Worm (Caenorhabditis elegans) whole organism, L3 larva: ENCODE measurements around the gene T02D1.4.

ENCODE experiments used
- R02D3.7 ChIP-seq: fragments of 150-350 bp; optimal IDR thresholded peaks from 2 replicates; lab custom pipeline; 2014; ENCODE audit warnings: missing biosample characterization, missing genetic modification characterization
- aly-2 ChIP-seq: fragments of 150-350 bp; optimal IDR thresholded peaks from 2 replicates; lab custom pipeline; 2014; ENCODE audit warnings: missing biosample characterization, missing genetic modification characterization
- ama-1 ChIP-seq: fragments of 150-350 bp; optimal IDR thresholded peaks from 2 replicates; lab custom pipeline; 2018
- ceh-16 ChIP-seq: sonication (generic microtip); optimal IDR thresholded peaks from 2 replicates; lab custom pipeline; 2017; ENCODE audit warnings: missing biosample characterization, missing genetic modification characterization
- ceh-28 ChIP-seq: fragments of 150-350 bp; optimal IDR thresholded peaks from 2 replicates; lab custom pipeline; 2014; ENCODE audit warnings: missing biosample characterization, missing genetic modification reagents, missing genetic modification characterization
- ceh-82 ChIP-seq: fragments of 150-350 bp; optimal IDR thresholded peaks from 2 replicates; lab custom pipeline; 2014; ENCODE audit warnings: missing biosample characterization, missing genetic modification characterization
- ceh-9 ChIP-seq: sonication (generic microtip); optimal IDR thresholded peaks from 2 replicates; lab custom pipeline; 2018; ENCODE audit warnings: missing biosample characterization, missing genetic modification characterization
- egl-5 ChIP-seq: fragments of 150-350 bp; optimal IDR thresholded peaks from 2 replicates; lab custom pipeline; 2017; ENCODE audit warnings: missing biosample characterization, missing genetic modification reagents, missing genetic modification characterization, inconsistent platforms
- elt-1 ChIP-seq: fragments of 150-350 bp; optimal IDR thresholded peaks from 2 replicates; lab custom pipeline; 2014; ENCODE audit warnings: missing biosample characterization, missing genetic modification characterization
- elt-2 ChIP-seq: sonication (generic microtip); optimal IDR thresholded peaks from 2 replicates; lab custom pipeline; 2016; ENCODE audit warnings: missing genetic modification reagents, mild to moderate bottlenecking, missing genetic modification characterization, missing compliant biosample characterization
- elt-3 ChIP-seq, 3 experiments: fragments of 150-350 bp in 1 of 3; sonication (generic microtip) in 2 of 3; optimal IDR thresholded peaks; 2 replicates in 2 of 3; 4 replicates in 1 of 3; lab custom pipeline; 2014 to 2017; ENCODE audit warnings: missing biosample characterization in 3 of 3, missing genetic modification characterization in 3 of 3
- fkh-10 ChIP-seq: sonication (generic microtip); optimal IDR thresholded peaks from 2 replicates; lab custom pipeline; 2017; ENCODE audit warnings: missing biosample characterization, missing genetic modification reagents, missing genetic modification characterization
- fkh-2 ChIP-seq: fragments of 150-350 bp; optimal IDR thresholded peaks from 2 replicates; lab custom pipeline; 2014; ENCODE audit warnings: missing biosample characterization, missing genetic modification reagents, missing genetic modification characterization
- fos-1 ChIP-seq: fragments of 150-350 bp; optimal IDR thresholded peaks from 2 replicates; lab custom pipeline; 2014; ENCODE audit warnings: missing biosample characterization, missing genetic modification characterization
- lin-39 ChIP-seq: fragments of 150-350 bp; optimal IDR thresholded peaks from 2 replicates; lab custom pipeline; 2018; ENCODE audit warnings: missing biosample characterization, missing genetic modification reagents, missing genetic modification characterization
- lsy-12 ChIP-seq: sonication (generic microtip); optimal IDR thresholded peaks from 2 replicates; lab custom pipeline; 2016; ENCODE audit warnings: mild to moderate bottlenecking, missing genetic modification characterization, missing compliant biosample characterization
- mml-1 ChIP-seq: fragments of 150-350 bp; sonication (generic microtip); optimal IDR thresholded peaks from 3 replicates; lab custom pipeline; 2014; ENCODE audit warnings: missing biosample characterization, missing genetic modification characterization
- nfya-1 ChIP-seq: sonication (generic microtip); optimal IDR thresholded peaks from 2 replicates; lab custom pipeline; 2017; ENCODE audit warnings: missing genetic modification characterization, mild to moderate bottlenecking, missing compliant biosample characterization, antibody characterized with exemption, moderate library complexity; ENCODE audit not compliant: insufficient read depth
- nhr-11 ChIP-seq: fragments of 150-350 bp; optimal IDR thresholded peaks from 2 replicates; lab custom pipeline; 2014; ENCODE audit warnings: missing biosample characterization, missing genetic modification characterization
- nhr-23 ChIP-seq: fragments of 150-350 bp; optimal IDR thresholded peaks from 2 replicates; lab custom pipeline; 2014; ENCODE audit warnings: missing biosample characterization, missing genetic modification reagents, missing genetic modification characterization
- nhr-237 ChIP-seq: fragments of 150-350 bp; optimal IDR thresholded peaks from 2 replicates; lab custom pipeline; 2014; ENCODE audit warnings: missing biosample characterization, missing genetic modification characterization
- nhr-25 ChIP-seq: sonication (generic microtip); optimal IDR thresholded peaks from 2 replicates; lab custom pipeline; 2017; ENCODE audit warnings: missing biosample characterization, missing genetic modification characterization
- nhr-28 ChIP-seq: fragments of 150-350 bp; optimal IDR thresholded peaks from 2 replicates; lab custom pipeline; 2014; ENCODE audit warnings: missing biosample characterization, missing genetic modification characterization
- nhr-43 ChIP-seq: sonication (generic microtip); optimal IDR thresholded peaks from 2 replicates; lab custom pipeline; 2016; ENCODE audit warnings: mild to moderate bottlenecking, missing genetic modification characterization, missing compliant biosample characterization; ENCODE audit not compliant: poor library complexity, severe bottlenecking
- nhr-67 ChIP-seq: fragments of 150-350 bp; optimal IDR thresholded peaks from 2 replicates; lab custom pipeline; 2014; ENCODE audit warnings: missing biosample characterization, missing genetic modification characterization
- nhr-77 ChIP-seq: fragments of 150-350 bp; optimal IDR thresholded peaks from 2 replicates; lab custom pipeline; 2014; ENCODE audit warnings: missing biosample characterization, missing genetic modification characterization
- pha-4 ChIP-seq: fragments of 150-350 bp; optimal IDR thresholded peaks from 2 replicates; lab custom pipeline; 2014; ENCODE audit warnings: missing biosample characterization, missing genetic modification reagents, missing genetic modification characterization
- pqm-1 ChIP-seq: fragments of 150-350 bp; optimal IDR thresholded peaks from 2 replicates; lab custom pipeline; 2017; ENCODE audit warnings: missing biosample characterization, missing genetic modification characterization, inconsistent platforms
- skn-1 ChIP-seq: fragments of 150-350 bp; optimal IDR thresholded peaks from 2 replicates; lab custom pipeline; 2014; ENCODE audit warnings: missing biosample characterization, missing genetic modification characterization
- tbx-2 ChIP-seq: sonication (generic microtip); optimal IDR thresholded peaks from 2 replicates; lab custom pipeline; 2016; ENCODE audit warnings: mild to moderate bottlenecking, missing genetic modification characterization, missing compliant biosample characterization
- unc-39 ChIP-seq: sonication (generic microtip); optimal IDR thresholded peaks from 4 replicates; lab custom pipeline; 2017; ENCODE audit warnings: missing biosample characterization, missing genetic modification characterization
- unc-62 ChIP-seq: fragments of 150-350 bp; sonication (generic microtip); optimal IDR thresholded peaks from 4 replicates; lab custom pipeline; 2014; ENCODE audit warnings: missing biosample characterization, missing genetic modification reagents, missing genetic modification characterization
- zag-1 ChIP-seq: fragments of 150-350 bp; optimal IDR thresholded peaks from 2 replicates; lab custom pipeline; 2014; ENCODE audit warnings: missing biosample characterization, missing genetic modification characterization
- ztf-11 ChIP-seq: fragments of 150-350 bp; optimal IDR thresholded peaks from 2 replicates; lab custom pipeline; 2014; ENCODE audit warnings: missing biosample characterization, missing genetic modification characterization

The T02D1.4 gene

ce11 chrIV:17432223-17432826, 32.8 kb downstream of the T02D1.4 start:
- peak; percentile 5 for TF ChIP-seq pha-4 (tag; lab: Kevin White, UChicago)
- no peak for TF ChIP-seq fos-1 (tag; lab: Kevin White, UChicago)
- peak; percentile 41 for TF ChIP-seq pqm-1 (tag; lab: Kevin White, UChicago)
- TF ChIP-seq elt-2: peak; percentile 55

- TF ChIP-seq nhr-43 (no peak), aly-2 (tag; lab: Kevin White, UChicago) (no peak), elt-1 (tag; lab: Kevin White, UChicago) (no peak), ceh-28 (tag; lab: Kevin White, UChicago) (no peak), elt-3 (tag; optimal IDR thresholded peaks at IDR 0.05; lab: Kevin White, UChicago) (no peak), nhr-11 (no peak), mml-1 (tag; lab: Kevin White, UChicago) (no peak), ceh-16 (no peak), zag-1 (tag; lab: Kevin White, UChicago) (no peak), nhr-23 (tag; lab: Kevin White, UChicago) (no peak), ceh-9 (tag; lab: Kevin White, UChicago) (no peak), nhr-25 (tag; lab: Kevin White, UChicago) (no peak), ceh-82 (no peak), tbx-2 (tag; lab: Kevin White, UChicago) (no peak), nhr-67 (tag; lab: Kevin White, UChicago) (no peak), fkh-10 (GFP tag; lab: Kevin White, UChicago) (no peak), ztf-11 (tag; lab: Kevin White, UChicago) (no peak), egl-5 (tag; lab: Kevin White, UChicago) (no peak), pha-4 (tag; lab: Kevin White, UChicago) (no peak), fos-1 (tag; lab: Kevin White, UChicago) (no peak)
These were observed 35.7 kb downstream of the T02D1.4 start for ce11 chrIV:17435228-17435627.

- TF ChIP-seq nhr-28 (tag; lab: Kevin White, UChicago): no peak
- TF ChIP-seq zag-1 (tag; lab: Kevin White, UChicago): no peak
- no peak for TF ChIP-seq lsy-12 (tag; lab: Kevin White, UChicago)
- TF ChIP-seq ceh-9 (tag; lab: Kevin White, UChicago): no peak
- no peak for TF ChIP-seq nhr-43
- TF ChIP-seq skn-1: no peak
- TF ChIP-seq unc-62 (GFP tag; lab: Kevin White, UChicago): no peak
- no peak for TF ChIP-seq pha-4 (tag; lab: Kevin White, UChicago)
- TF ChIP-seq lin-39 (tag; lab: Kevin White, UChicago): no peak
These were observed 37.0 kb downstream of the T02D1.4 start, which contains the start of gene gcy-27 for ce11 chrIV:17436552-17436951. Gene gcy-27, minus strand, starts transcription at chrIV:17436652.

- TF ChIP-seq nfya-1 (tag; lab: Kevin White, UChicago) (no peak), nhr-23 (tag; lab: Kevin White, UChicago) (no peak), R02D3.7 (tag; lab: Kevin White, UChicago) (no peak), nhr-67 (tag; lab: Kevin White, UChicago) (no peak), fkh-2 (tag; lab: Kevin White, UChicago) (no peak), nhr-237 (tag; lab: Kevin White, UChicago) (no peak), egl-5 (tag; lab: Kevin White, UChicago) (no peak), nhr-77 (tag; lab: Kevin White, UChicago) (no peak), lsy-12 (tag; lab: Kevin White, UChicago) (no peak), mml-1 (tag; lab: Kevin White, UChicago) (no peak), ama-1 (no peak)
These were observed 37.5 kb downstream of the T02D1.4 start, which contains the start of gene C06A12.8 for ce11 chrIV:17437038-17437437. Gene C06A12.8, plus strand, starts transcription at chrIV:17437338.

ce11 chrIV:17440001-17440400, 40.4 kb downstream of the T02D1.4 start, which contains the start of gene C06A12.19:
Gene C06A12.19, minus strand, starts transcription at chrIV:17440101.
- TF ChIP-seq unc-39 (tag; lab: Kevin White, UChicago) (no peak), fos-1 (tag; lab: Kevin White, UChicago) (no peak), egl-5 (tag; lab: Kevin White, UChicago) (no peak), aly-2 (tag; lab: Kevin White, UChicago) (no peak), nhr-43 (no peak), pqm-1 (tag; lab: Kevin White, UChicago) (no peak), nhr-23 (tag; lab: Kevin White, UChicago) (no peak)
- TF ChIP-seq, all 47 proteins: peak for 0
